Worm (Caenorhabditis elegans): ENCODE results near the gene F54H5.14.

The F54H5.14 gene

DNA sequence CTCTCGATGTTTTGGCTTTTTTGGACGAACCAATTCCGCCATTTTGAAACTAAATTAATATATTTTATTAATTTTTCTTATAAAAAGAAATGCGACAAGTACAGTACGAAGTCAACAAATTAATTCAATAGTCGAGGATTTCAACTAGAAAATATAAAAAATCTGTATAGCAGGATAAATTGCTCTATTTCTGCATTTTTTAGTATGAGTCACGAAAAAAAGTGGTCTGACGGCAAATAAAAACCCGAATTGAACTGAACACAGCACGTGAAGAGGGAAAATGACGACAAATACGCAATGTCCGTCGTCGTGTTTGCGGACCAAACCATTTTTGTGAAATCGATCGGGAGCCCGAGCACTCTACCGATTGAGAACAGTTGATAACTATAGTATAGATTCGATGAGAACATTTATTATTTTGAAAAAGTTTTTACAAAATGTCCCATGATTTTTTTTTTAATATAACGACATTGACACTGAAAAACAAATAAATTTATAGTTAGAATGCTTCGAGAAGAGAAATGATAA lies 15.8 kb downstream of the F54H5.14 start, which contains the start of gene epg-5:
Gene epg-5, minus strand, starts transcription at position 51 of the 528 bp plus-strand sequence.
- TF ChIP-seq tbx-2 (tag; optimal IDR thresholded peaks at IDR 0.05) (peak; percentile 8), irx-1 (tag; optimal IDR thresholded peaks at IDR 0.05) (no peak), alr-1 (tag; optimal IDR thresholded peaks at IDR 0.05; ENCODE audit: borderline replicate concordance) (no peak), ceh-90 (tag; optimal IDR thresholded peaks at IDR 0.05) (no peak), sup-37 (GFP tag; optimal IDR thresholded peaks at IDR 0.05) (no peak), fkh-8 (tag; optimal IDR thresholded peaks at IDR 0.05) (no peak), aly-2 (tag; optimal IDR thresholded peaks at IDR 0.05) (no peak), efl-1 (optimal IDR thresholded peaks at IDR 0.05) (peak; percentile 42 to 54), efl-1 (GFP tag; optimal IDR thresholded peaks at IDR 0.05 in 1 of 2) (peak; percentile 53 to 80), lin-15B (tag; optimal IDR thresholded peaks at IDR 0.05) (no peak), mef-2 (tag; optimal IDR thresholded peaks at IDR 0.05) (no peak), lin-35 (GFP tag; optimal IDR thresholded peaks at IDR 0.05) (peak; percentile 57 to 60), zag-1 (tag; optimal IDR thresholded peaks at IDR 0.05) (no peak), fkh-4 (tag; optimal IDR thresholded peaks at IDR 0.05; ENCODE audit: borderline replicate concordance) (no peak), lin-39 (tag; optimal IDR thresholded peaks at IDR 0.05) (no peak), swsn-7 (tag; optimal IDR thresholded peaks at IDR 0.05) (no peak), mab-9 (GFP tag; IDR thresholded peaks at IDR 0.05) (no peak), isw-1 (GFP tag; IDR thresholded peaks at IDR 0.05) (no peak), ceh-63 (GFP tag; optimal IDR thresholded peaks at IDR 0.05) (no peak), pqm-1 (tag; optimal IDR thresholded peaks at IDR 0.05) (no peak), nhr-20 (tag; optimal IDR thresholded peaks at IDR 0.05) (peak; percentile 40), snu-23 (GFP tag; optimal IDR thresholded peaks at IDR 0.05) (peak; percentile 49), nhr-90 (tag; optimal IDR thresholded peaks at IDR 0.05; ENCODE audit: poor library complexity) (no peak), ama-1 (optimal IDR thresholded peaks at IDR 0.05) (no peak), zip-4 (GFP tag; optimal IDR thresholded peaks at IDR 0.05) (no peak), nhr-47 (tag; optimal IDR thresholded peaks at IDR 0.05) (peak; percentile 8), ceh-88 (GFP tag; IDR thresholded peaks at IDR 0.05) (no peak), sptf-1 (tag; optimal IDR thresholded peaks at IDR 0.05) (no peak), dsc-1 (tag; optimal IDR thresholded peaks at IDR 0.05) (no peak), lin-13 (GFP tag; optimal IDR thresholded peaks at IDR 0.05) (no peak), fos-1 (tag; optimal IDR thresholded peaks at IDR 0.05) (no peak), ztf-4 (tag; optimal IDR thresholded peaks at IDR 0.05) (no peak), jun-1 (tag; optimal IDR thresholded peaks at IDR 0.05) (no peak), C16A3.4 (tag; optimal IDR thresholded peaks at IDR 0.05) (peak; percentile 6), nhr-76 (tag; optimal IDR thresholded peaks at IDR 0.05) (no peak), lin-14 (GFP tag; optimal IDR thresholded peaks at IDR 0.05) (peak; percentile 60), nhr-85 (tag) (no peak), ztf-11 (tag; optimal IDR thresholded peaks at IDR 0.05) (no peak), mdl-1 (tag; optimal IDR thresholded peaks at IDR 0.05) (peak in 1 of 2 experiments; percentile 75), C34B4.2 (tag; optimal IDR thresholded peaks at IDR 0.05) (no peak), ets-5 (GFP tag; IDR thresholded peaks at IDR 0.05) (no peak), efl-3 (GFP tag; optimal IDR thresholded peaks at IDR 0.05) (no peak), nhr-84 (tag; optimal IDR thresholded peaks at IDR 0.05) (no peak), vab-15 (tag; optimal IDR thresholded peaks at IDR 0.05) (no peak), lsy-2 (tag; optimal IDR thresholded peaks at IDR 0.05) (peak; percentile 41 to 57), ceh-82 (tag; optimal IDR thresholded peaks at IDR 0.05) (peak in 1 of 3 experiments; percentile 14), egl-27 (tag; optimal IDR thresholded peaks at IDR 0.05) (no peak), pax-3 (tag; optimal IDR thresholded peaks at IDR 0.05) (no peak), mep-1 (tag; optimal IDR thresholded peaks at IDR 0.05) (peak; percentile 65), unc-130 (tag; optimal IDR thresholded peaks at IDR 0.05) (no peak), blmp-1 (tag; optimal IDR thresholded peaks at IDR 0.05) (peak; percentile 41), ceh-8 (GFP tag; optimal IDR thresholded peaks at IDR 0.05) (no peak), hpl-2 (GFP tag; optimal IDR thresholded peaks at IDR 0.05) (no peak), nhr-77 (tag; optimal IDR thresholded peaks at IDR 0.05) (no peak)
